Worm (Caenorhabditis elegans): ENCODE data around the gene obr-3.

DNA sequence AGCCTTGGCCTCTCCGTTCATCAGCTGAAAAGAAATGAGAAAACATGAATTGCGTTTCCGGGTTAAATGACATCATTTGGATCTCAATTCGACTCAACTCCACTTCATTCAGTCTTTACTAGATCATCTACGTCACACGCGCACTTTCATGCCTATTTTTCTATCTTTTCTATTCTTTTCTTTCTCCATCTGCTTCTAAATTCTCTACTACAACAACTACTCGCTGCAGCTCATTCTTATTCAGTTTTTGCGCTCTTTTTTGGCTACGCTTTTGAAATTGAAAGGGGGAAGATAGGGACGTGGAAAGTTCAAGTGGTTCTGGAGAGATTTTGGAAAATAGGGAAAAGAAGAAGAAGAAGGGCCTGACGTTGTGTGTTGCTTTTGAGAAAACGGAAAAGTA is 41.1 kb downstream of the obr-3 start:
- TF ChIP-seq elt-3 (tag; optimal IDR thresholded peaks at IDR 0.05) (no peak), Y55F3AM.14 (GFP tag; optimal IDR thresholded peaks at IDR 0.05) (peak; percentile 37), lin-11 (tag; optimal IDR thresholded peaks at IDR 0.05) (peak; percentile 29), unc-62 (GFP tag; optimal IDR thresholded peaks at IDR 0.05) (no peak), aly-2 (tag; optimal IDR thresholded peaks at IDR 0.05) (no peak), nhr-237 (tag; optimal IDR thresholded peaks at IDR 0.05) (no peak), fos-1 (tag; optimal IDR thresholded peaks at IDR 0.05) (no peak), skn-1 (tag; optimal IDR thresholded peaks at IDR 0.05) (no peak), R02D3.7 (tag; optimal IDR thresholded peaks at IDR 0.05) (no peak)
